Worm (Caenorhabditis elegans) whole organism, late embryonic: ENCODE results near the gene Y39A3A.4.

ENCODE experiments used
- C08G9.2 ChIP-seq: sonication (generic microtip); optimal IDR thresholded peaks from 2 replicates; lab custom pipeline; 2016; ENCODE audit warnings: mild to moderate bottlenecking, missing genetic modification characterization, moderate library complexity, missing compliant biosample characterization
- C38D4.7 ChIP-seq: fragments of 200-800 bp; sonication (Bioruptor generic); optimal IDR thresholded peaks from 2 replicates; lab custom pipeline; 2018; ENCODE audit warnings: mild to moderate bottlenecking, missing genetic modification characterization, moderate library complexity, missing compliant biosample characterization
- F13H6.1 ChIP-seq: sonication (generic microtip); optimal IDR thresholded peaks from 2 replicates; lab custom pipeline; 2016; ENCODE audit warnings: missing genetic modification characterization, missing compliant biosample characterization
- K02D7.2 ChIP-seq: sonication (generic microtip); optimal IDR thresholded peaks from 2 replicates; lab custom pipeline; 2017; ENCODE audit warnings: mild to moderate bottlenecking, missing genetic modification characterization, missing compliant biosample characterization
- T23F11.4 ChIP-seq: fragments of 200-800 bp; sonication (Bioruptor generic); optimal IDR thresholded peaks from 2 replicates; lab custom pipeline; 2018; ENCODE audit warnings: mild to moderate bottlenecking, missing genetic modification characterization, missing compliant biosample characterization
- Y22D7AL.16 ChIP-seq: sonication (generic microtip); optimal IDR thresholded peaks from 2 replicates; lab custom pipeline; 2016; ENCODE audit warnings: missing genetic modification characterization, missing compliant biosample characterization
- ahr-1 ChIP-seq: sonication (generic microtip); optimal IDR thresholded peaks from 2 replicates; lab custom pipeline; 2016; ENCODE audit warnings: missing genetic modification characterization, missing compliant biosample characterization
- ceh-14 ChIP-seq: sonication (generic microtip); optimal IDR thresholded peaks from 2 replicates; lab custom pipeline; 2016; ENCODE audit warnings: missing genotype, missing genetic modification characterization, missing compliant biosample characterization
- ceh-2 ChIP-seq: sonication (generic microtip); optimal IDR thresholded peaks from 2 replicates; lab custom pipeline; 2016; ENCODE audit warnings: missing genotype, missing genetic modification characterization, missing compliant biosample characterization
- ceh-24 ChIP-seq: sonication (generic microtip); optimal IDR thresholded peaks from 2 replicates; lab custom pipeline; 2016; ENCODE audit warnings: mild to moderate bottlenecking, missing genetic modification characterization, missing compliant biosample characterization
- ceh-34 ChIP-seq: sonication (generic microtip); optimal IDR thresholded peaks from 2 replicates; lab custom pipeline; 2016; ENCODE audit warnings: mild to moderate bottlenecking, missing genetic modification characterization, missing compliant biosample characterization
- ceh-48 ChIP-seq: sonication (generic microtip); optimal IDR thresholded peaks from 2 replicates; lab custom pipeline; 2016; ENCODE audit warnings: missing genetic modification characterization, inconsistent platforms, missing compliant biosample characterization
- ceh-6 ChIP-seq: fragments of 200-800 bp; sonication (Bioruptor generic); optimal IDR thresholded peaks from 2 replicates; lab custom pipeline; 2018; ENCODE audit warnings: mild to moderate bottlenecking, missing genetic modification characterization, missing compliant biosample characterization
- dmd-4 ChIP-seq: sonication (generic microtip); optimal IDR thresholded peaks from 2 replicates; lab custom pipeline; 2016; ENCODE audit warnings: borderline replicate concordance, missing genetic modification characterization, missing compliant biosample characterization
- dve-1 ChIP-seq: sonication (generic microtip); optimal IDR thresholded peaks from 2 replicates; lab custom pipeline; 2017; ENCODE audit warnings: antibody characterized with exemption, mild to moderate bottlenecking, missing genetic modification characterization, missing compliant biosample characterization
- elt-2 ChIP-seq: sonication (generic microtip); optimal IDR thresholded peaks from 2 replicates; lab custom pipeline; 2016; ENCODE audit warnings: missing genetic modification reagents, missing genetic modification characterization, missing compliant biosample characterization
- ets-4 ChIP-seq: sonication (generic microtip); optimal IDR thresholded peaks from 2 replicates; lab custom pipeline; 2016; ENCODE audit warnings: missing genetic modification characterization, missing compliant biosample characterization
- eyg-1 ChIP-seq: sonication (generic microtip); optimal IDR thresholded peaks from 2 replicates; lab custom pipeline; 2016; ENCODE audit warnings: missing genotype, missing genetic modification characterization, missing compliant biosample characterization
- fkh-6 ChIP-seq: sonication (generic microtip); optimal IDR thresholded peaks from 2 replicates; lab custom pipeline; 2016; ENCODE audit warnings: missing genetic modification characterization, missing compliant biosample characterization
- gmeb-2 ChIP-seq: sonication (generic microtip); optimal IDR thresholded peaks from 2 replicates; lab custom pipeline; 2016; ENCODE audit warnings: missing genetic modification characterization, inconsistent platforms, missing compliant biosample characterization
- hlh-13 ChIP-seq: fragments of 200-800 bp; sonication (Bioruptor generic); optimal IDR thresholded peaks from 2 replicates; lab custom pipeline; 2018; ENCODE audit warnings: mild to moderate bottlenecking, missing genetic modification characterization, missing compliant biosample characterization
- hlh-8 ChIP-seq: sonication (generic microtip); optimal IDR thresholded peaks from 2 replicates; lab custom pipeline; 2016; ENCODE audit warnings: missing genotype, missing genetic modification characterization, missing compliant biosample characterization
- lim-6 ChIP-seq: sonication (generic microtip); optimal IDR thresholded peaks from 2 replicates; lab custom pipeline; 2016; ENCODE audit warnings: missing genetic modification characterization, missing compliant biosample characterization
- nhr-11 ChIP-seq: fragments of 150-350 bp; optimal IDR thresholded peaks from 2 replicates; lab custom pipeline; 2014; ENCODE audit warnings: missing biosample characterization, missing genetic modification characterization
- pat-9 ChIP-seq: fragments of 200-800 bp; sonication (Bioruptor generic); optimal IDR thresholded peaks from 2 replicates; lab custom pipeline; 2018; ENCODE audit warnings: mild to moderate bottlenecking, missing genetic modification characterization, moderate library complexity, missing compliant biosample characterization
- pha-2 ChIP-seq: sonication (generic microtip); optimal IDR thresholded peaks from 2 replicates; lab custom pipeline; 2017; ENCODE audit warnings: mild to moderate bottlenecking, missing genetic modification characterization, missing compliant biosample characterization
- pha-4 ChIP-seq: fragments of 150-350 bp; optimal IDR thresholded peaks from 2 replicates; lab custom pipeline; 2018; ENCODE audit warnings: missing biosample characterization, missing genetic modification reagents, missing genetic modification characterization
- pros-1 ChIP-seq: fragments of 150-350 bp; optimal IDR thresholded peaks from 2 replicates; lab custom pipeline; 2014; ENCODE audit warnings: missing biosample characterization, missing genetic modification reagents, missing genetic modification characterization
- ref-2 ChIP-seq: sonication (generic microtip); optimal IDR thresholded peaks from 2 replicates; lab custom pipeline; 2016; ENCODE audit warnings: missing genetic modification characterization, missing compliant biosample characterization
- sdc-2 ChIP-seq: sonication (generic microtip); optimal IDR thresholded peaks from 2 replicates; lab custom pipeline; 2016; ENCODE audit warnings: missing genotype, missing genetic modification characterization, missing compliant biosample characterization
- sox-2 ChIP-seq: fragments of 200-800 bp; sonication (Bioruptor generic); IDR thresholded peaks from 2 replicates; pipeline ENCODE4 v1.3.6; 2022; ENCODE audit warnings: missing genetic modification reagents, missing genetic modification characterization, missing compliant biosample characterization
- tbx-2 ChIP-seq: sonication (generic microtip); optimal IDR thresholded peaks from 2 replicates; lab custom pipeline; 2016; ENCODE audit warnings: missing genetic modification characterization, missing compliant biosample characterization
- tbx-7 ChIP-seq: sonication (generic microtip); optimal IDR thresholded peaks from 2 replicates; lab custom pipeline; 2016; ENCODE audit warnings: missing genotype, missing genetic modification characterization, missing compliant biosample characterization
- ttx-3 ChIP-seq: sonication (generic microtip); optimal IDR thresholded peaks from 2 replicates; lab custom pipeline; 2016; ENCODE audit warnings: missing genetic modification reagents, missing genetic modification characterization, missing compliant biosample characterization
- unc-3 ChIP-seq, 2 experiments: fragments of 200-800 bp in 1 of 2; sonication (Bioruptor generic) in 1 of 2; sonication (generic microtip) in 1 of 2; conservative IDR thresholded peaks in 1 of 2; optimal IDR thresholded peaks in 1 of 2; 2 replicates each; pipeline versions ENCODE4 v1.3.6 to Lab custom; 2016 to 2022; ENCODE audit warnings: missing compliant biosample characterization in 2 of 2, missing genetic modification characterization in 2 of 2, missing genetic modification reagents in 1 of 2

The Y39A3A.4 gene

DNA sequence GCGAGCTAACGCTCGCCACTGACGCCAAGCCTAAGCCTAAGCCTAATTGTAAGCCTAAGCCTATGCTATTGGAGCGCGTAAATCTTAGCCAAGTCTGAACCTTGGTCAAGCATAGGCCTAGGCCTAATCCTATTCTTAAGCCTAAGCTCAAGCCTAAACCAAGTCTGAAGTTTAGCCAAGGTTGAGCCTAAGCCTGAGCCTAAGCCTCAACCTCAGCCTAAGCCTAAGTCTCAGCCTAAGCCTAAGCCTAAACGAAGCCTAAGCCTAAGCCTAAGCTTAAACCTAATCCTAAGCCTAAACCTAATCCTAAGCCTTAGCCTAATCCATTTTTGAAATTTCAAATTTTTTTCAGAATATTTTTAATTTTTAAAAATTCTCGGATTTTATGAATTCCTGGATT is 16.3 kb downstream of the Y39A3A.4 start:
- TF ChIP-seq C38D4.7 (GFP tag; lab: Kevin White, UChicago) (no peak), dve-1 (tag; lab: Kevin White, UChicago) (peak; percentile 87), ceh-24 (tag; lab: Kevin White, UChicago) (no peak), Y22D7AL.16 (tag; lab: Kevin White, UChicago) (no peak), tbx-7 (tag; lab: Kevin White, UChicago) (no peak), pha-4 (tag; lab: Kevin White, UChicago) (no peak)

ce11 chrIII:2057570-2057969 is 18.8 kb downstream of the Y39A3A.4 start, which contains the start of gene Y39A3A.2:
Gene Y39A3A.2 (minus strand): TSS chrIII:2057670.
- TF ChIP-seq sox-2 (GFP tag; lab: Robert Waterston, UW) (no peak), dve-1 (tag; lab: Kevin White, UChicago) (no peak), hlh-13 (GFP tag; lab: Kevin White, UChicago) (no peak), ceh-6 (GFP tag; lab: Kevin White, UChicago) (no peak), T23F11.4 (GFP tag; lab: Kevin White, UChicago) (no peak), ref-2 (tag; lab: Kevin White, UChicago) (no peak), sdc-2 (tag; lab: Kevin White, UChicago) (no peak), pat-9 (tag; lab: Kevin White, UChicago) (no peak), K02D7.2 (tag; lab: Kevin White, UChicago) (no peak), ttx-3 (tag; lab: Kevin White, UChicago) (no peak), C08G9.2 (tag; lab: Kevin White, UChicago) (no peak), ahr-1 (tag; lab: Kevin White, UChicago) (no peak), eyg-1 (tag; lab: Kevin White, UChicago) (no peak), fkh-6 (no peak), ceh-24 (tag; lab: Kevin White, UChicago) (no peak), ceh-14 (no peak), unc-3 (GFP tag; conservative IDR thresholded peaks at IDR 0.05; lab: Robert Waterston, UW) (no peak), unc-3 (tag; optimal IDR thresholded peaks at IDR 0.05; lab: Kevin White, UChicago) (no peak), ceh-34 (tag; lab: Kevin White, UChicago) (no peak), dmd-4 (tag; lab: Kevin White, UChicago) (no peak)
- TF ChIP-seq, all 69 proteins: peak for 0

ce11 chrIII:2054084-2054483 is 22.3 kb downstream of the Y39A3A.4 start, which contains the start of gene M01E10.3:
Gene M01E10.3 (minus strand): TSS chrIII:2054184.
- TF ChIP-seq gmeb-2 (tag; lab: Kevin White, UChicago) (no peak), ets-4 (tag; lab: Kevin White, UChicago) (no peak), pha-2 (no peak), unc-3 (GFP tag; conservative IDR thresholded peaks at IDR 0.05; lab: Robert Waterston, UW) (no peak), unc-3 (tag; optimal IDR thresholded peaks at IDR 0.05; lab: Kevin White, UChicago) (no peak), ceh-2 (tag; lab: Kevin White, UChicago) (no peak), lim-6 (tag; lab: Kevin White, UChicago) (no peak), nhr-11 (tag; lab: Kevin White, UChicago) (no peak), tbx-2 (tag; lab: Kevin White, UChicago) (no peak), sdc-2 (tag; lab: Kevin White, UChicago) (no peak), hlh-8 (tag; lab: Kevin White, UChicago) (no peak), ceh-48 (tag; lab: Kevin White, UChicago) (no peak), pros-1 (no peak), F13H6.1 (no peak)

DNA sequence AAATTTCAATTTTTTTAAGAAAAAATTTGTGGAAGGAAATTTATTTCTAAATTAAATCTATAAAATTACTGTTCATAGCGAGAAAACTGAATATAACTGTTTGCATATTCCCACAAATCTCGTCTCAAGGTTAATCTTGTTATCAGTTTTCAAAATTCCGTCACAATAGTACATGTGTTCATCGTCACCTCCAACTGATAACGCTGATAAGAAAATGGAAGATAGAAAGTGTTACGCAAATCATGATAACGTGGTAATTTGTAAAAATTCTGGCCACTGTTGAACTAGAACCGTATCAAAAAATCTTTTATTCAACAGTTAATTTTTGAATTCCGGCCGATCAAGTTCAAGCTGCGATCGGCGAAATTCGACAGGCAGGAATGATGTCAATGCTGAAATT is 23.0 kb downstream of the Y39A3A.4 start:
- no peak for TF ChIP-seq ets-4 (tag; lab: Kevin White, UChicago)
- no peak for TF ChIP-seq ttx-3 (tag; lab: Kevin White, UChicago)
- TF ChIP-seq elt-2, result peak; percentile 98
